Fruit fly (Drosophila melanogaster) whole organism, wandering third instar larva: ENCODE results near the gene PH4alphaNE1.

Experiments
- Abd-B ChIP-seq: fragments of >200 bp; optimal IDR thresholded peaks from 2 replicates; lab custom pipeline; 2017; ENCODE audit warnings: missing biosample characterization, missing genetic modification characterization
- CG32264 ChIP-seq: fragments of 200-800 bp; sonication (Bioruptor generic); optimal IDR thresholded peaks from 2 replicates; lab custom pipeline; 2016; ENCODE audit warnings: missing biosample characterization, missing genetic modification characterization
- CG9705 ChIP-seq: fragments of 200-800 bp; sonication (Bioruptor generic); optimal IDR thresholded peaks from 2 replicates; lab custom pipeline; 2018; ENCODE audit warnings: missing biosample characterization, mild to moderate bottlenecking, missing genetic modification characterization
- CrebA ChIP-seq: fragments of 200-800 bp; sonication (Bioruptor generic); optimal IDR thresholded peaks from 2 replicates; lab custom pipeline; 2016; ENCODE audit warnings: missing biosample characterization, mild to moderate bottlenecking, missing genetic modification characterization, borderline replicate concordance
- Dfd ChIP-seq: fragments of >200 bp; optimal IDR thresholded peaks from 2 replicates; lab custom pipeline; 2017; ENCODE audit warnings: missing biosample characterization, missing genetic modification characterization
- Dif ChIP-seq: fragments of 200-275, 200-300 bp; sonication (Bioruptor generic); optimal IDR thresholded peaks from 2 replicates; lab custom pipeline; 2018; ENCODE audit warnings: missing biosample characterization, missing genetic modification characterization; ENCODE audit not compliant: partially characterized antibody
- GATAd ChIP-seq: sonication (Bioruptor generic); optimal IDR thresholded peaks from 2 replicates; lab custom pipeline; 2016; ENCODE audit warnings: missing biosample characterization, missing genetic modification characterization
- HLH106 ChIP-seq: fragments of 200-800 bp; optimal IDR thresholded peaks from 3 replicates; lab custom pipeline; 2019; ENCODE audit warnings: missing biosample characterization, mild to moderate bottlenecking, missing genetic modification characterization, moderate library complexity
- Hnf4 ChIP-seq: fragments of 200-800 bp; sonication (Bioruptor generic); optimal IDR thresholded peaks from 2 replicates; lab custom pipeline; 2016; ENCODE audit warnings: missing biosample characterization, mild to moderate bottlenecking, missing genetic modification characterization
- Hr78 ChIP-seq: fragments of >200 bp; optimal IDR thresholded peaks from 2 replicates; lab custom pipeline; 2017; ENCODE audit warnings: missing biosample characterization, missing genetic modification characterization
- Hr83 ChIP-seq: fragments of 200-300 bp; sonication (Bioruptor generic); optimal IDR thresholded peaks from 2 replicates; lab custom pipeline; 2016; ENCODE audit warnings: missing biosample characterization, mild to moderate bottlenecking, missing genetic modification characterization, moderate library complexity; ENCODE audit not compliant: poor library complexity, severe bottlenecking
- Jra ChIP-seq: sonication (Bioruptor generic); optimal IDR thresholded peaks from 2 replicates; lab custom pipeline; 2016; ENCODE audit warnings: missing biosample characterization, missing genetic modification characterization
- Myc ChIP-seq: fragments of >200 bp; optimal IDR thresholded peaks from 2 replicates; lab custom pipeline; 2017
- N ChIP-seq: fragments of >200 bp; optimal IDR thresholded peaks from 2 replicates; lab custom pipeline; 2018; ENCODE audit warnings: missing biosample characterization, missing external identifiers, missing genetic modification characterization
- OdsH ChIP-seq: fragments of 200-800 bp; sonication (Bioruptor generic); optimal IDR thresholded peaks from 2 replicates; lab custom pipeline; 2016; ENCODE audit warnings: missing biosample characterization, mild to moderate bottlenecking, missing genetic modification characterization
- Rel ChIP-seq, 2 experiments: fragments of 200-800 bp; sonication (Bioruptor generic) in 1 of 2; optimal IDR thresholded peaks; 2 replicates in 1 of 2; 3 replicates in 1 of 2; lab custom pipeline; 2016 to 2019; ENCODE audit warnings: mild to moderate bottlenecking in 2 of 2, missing biosample characterization in 2 of 2, missing genetic modification characterization in 2 of 2, moderate library complexity in 1 of 2
- Sp1 ChIP-seq: fragments of 200-800 bp; sonication (Bioruptor generic); optimal IDR thresholded peaks from 3 replicates; lab custom pipeline; 2019; ENCODE audit warnings: missing biosample characterization, mild to moderate bottlenecking, missing genetic modification characterization, moderate library complexity
- Vsx2 ChIP-seq: fragments of 200-300, 225-300 bp; sonication (Bioruptor generic); optimal IDR thresholded peaks from 2 replicates; lab custom pipeline; 2018; ENCODE audit warnings: missing biosample characterization, missing genetic modification characterization; ENCODE audit not compliant: partially characterized antibody
- br ChIP-seq: fragments of 200-800 bp; sonication (Bioruptor generic); optimal IDR thresholded peaks from 2 replicates; lab custom pipeline; 2016; ENCODE audit warnings: missing biosample characterization, missing genetic modification characterization
- brk ChIP-seq: fragments of 200-800 bp; sonication (Bioruptor generic); optimal IDR thresholded peaks from 2 replicates; lab custom pipeline; 2016; ENCODE audit warnings: missing biosample characterization, mild to moderate bottlenecking, missing genetic modification characterization
- dl ChIP-seq, 2 experiments: fragments of 175-275, 200-275 bp in 1 of 2; fragments of 200-275 bp in 1 of 2; sonication (Bioruptor generic); optimal IDR thresholded peaks; lab custom pipeline; 2018; ENCODE audit warnings: mild to moderate bottlenecking in 2 of 2, missing biosample characterization in 2 of 2, missing genetic modification characterization in 2 of 2, moderate library complexity in 2 of 2; ENCODE audit not compliant: partially characterized antibody in 2 of 2, insufficient read depth in 1 of 2
- dmrt93B ChIP-seq: fragments of 200-800 bp; sonication (Bioruptor generic); optimal IDR thresholded peaks from 2 replicates; lab custom pipeline; 2018; ENCODE audit warnings: missing biosample characterization, mild to moderate bottlenecking, missing genetic modification characterization
- dsf ChIP-seq: sonication (Bioruptor generic); optimal IDR thresholded peaks from 2 replicates; lab custom pipeline; 2016; ENCODE audit warnings: missing biosample characterization, missing genetic modification characterization, borderline replicate concordance
- ey ChIP-seq: fragments of 200-800 bp; sonication (Bioruptor generic); optimal IDR thresholded peaks from 2 replicates; lab custom pipeline; 2016; ENCODE audit warnings: missing biosample characterization, missing genetic modification characterization
- foxo ChIP-seq, 2 experiments: fragments of 200-800 bp; sonication (Bioruptor generic); optimal IDR thresholded peaks; 2 replicates in 1 of 2; 3 replicates in 1 of 2; lab custom pipeline; 2016 to 2017; ENCODE audit warnings: missing biosample characterization in 2 of 2, missing genetic modification characterization in 2 of 2
- fru ChIP-seq: fragments of 200-800 bp; sonication (Bioruptor generic); optimal IDR thresholded peaks from 3 replicates; lab custom pipeline; 2016; ENCODE audit warnings: missing biosample characterization, mild to moderate bottlenecking, missing genetic modification characterization
- h ChIP-seq: fragments of 200-800 bp; sonication (Bioruptor generic); optimal IDR thresholded peaks from 3 replicates; lab custom pipeline; 2016; ENCODE audit warnings: missing biosample characterization, mild to moderate bottlenecking, missing genetic modification characterization
- jim ChIP-seq: fragments of 175-275, 200-325 bp; sonication (Bioruptor generic); optimal IDR thresholded peaks from 2 replicates; lab custom pipeline; 2016; ENCODE audit warnings: missing biosample characterization, mild to moderate bottlenecking, missing genetic modification characterization
- lola ChIP-seq: fragments of >200 bp; optimal IDR thresholded peaks from 2 replicates; lab custom pipeline; 2017; ENCODE audit warnings: missing biosample characterization, missing genetic modification characterization
- pan ChIP-seq: fragments of >200 bp; optimal IDR thresholded peaks from 2 replicates; lab custom pipeline; 2017
- psq ChIP-seq: fragments of 200-800 bp; sonication (Bioruptor generic); optimal IDR thresholded peaks from 3 replicates; lab custom pipeline; 2017; ENCODE audit warnings: missing biosample characterization, mild to moderate bottlenecking, missing genetic modification characterization, moderate library complexity
- rgr ChIP-seq: fragments of 200-800 bp; sonication (Bioruptor generic); optimal IDR thresholded peaks from 3 replicates; lab custom pipeline; 2016; ENCODE audit warnings: missing biosample characterization, mild to moderate bottlenecking, missing genetic modification characterization
- sage ChIP-seq: fragments of 200-800 bp; sonication (Bioruptor generic); optimal IDR thresholded peaks from 2 replicates; lab custom pipeline; 2016; ENCODE audit warnings: missing biosample characterization, mild to moderate bottlenecking, missing genetic modification characterization
- sv ChIP-seq: fragments of 200-800 bp; sonication (Bioruptor generic); optimal IDR thresholded peaks from 3 replicates; lab custom pipeline; 2016; ENCODE audit warnings: missing biosample characterization, missing genetic modification characterization
- tai ChIP-seq: sonication (Bioruptor generic); optimal IDR thresholded peaks from 2 replicates; lab custom pipeline; 2016; ENCODE audit warnings: missing biosample characterization, missing genetic modification characterization
- usp ChIP-seq: fragments of >200 bp; optimal IDR thresholded peaks from 2 replicates; lab custom pipeline; 2017; ENCODE audit warnings: missing biosample characterization, missing genetic modification characterization
- woc ChIP-seq: sonication (Bioruptor generic); optimal IDR thresholded peaks from 2 replicates; lab custom pipeline; 2016; ENCODE audit warnings: missing biosample characterization, mild to moderate bottlenecking, missing genetic modification characterization

The PH4alphaNE1 gene

dm6 chr3R:30536919-30537318, 36.8 kb upstream of the PH4alphaNE1 start:
- TF ChIP-seq woc (GFP tag; lab: Kevin White, UChicago) (no peak), h (no peak), psq (GFP tag; lab: Kevin White, UChicago) (no peak), pan (lab: Kevin White, UChicago) (no peak), rgr (GFP tag; lab: Kevin White, UChicago) (no peak), brk (GFP tag; lab: Kevin White, UChicago) (no peak), br (GFP tag; lab: Kevin White, UChicago) (no peak), dsf (GFP tag; lab: Kevin White, UChicago) (no peak), GATAd (GFP tag; lab: Kevin White, UChicago) (no peak), Sp1 (no peak), OdsH (GFP tag; lab: Kevin White, UChicago) (no peak), dl (GFP tag; optimal IDR thresholded peaks at IDR 0.05; lab: Kevin White, UChicago; ENCODE audit: insufficient read depth in 1 of 2, partially characterized antibody in 2 of 2) (no peak), Hr78 (GFP tag; lab: Kevin White, UChicago) (no peak), usp (GFP tag; lab: Kevin White, UChicago) (no peak), CG32264 (GFP tag; lab: Kevin White, UChicago) (no peak), ey (GFP tag; lab: Kevin White, UChicago) (no peak), Myc (lab: Kevin White, UChicago) (no peak)

- TF ChIP-seq HLH106 (no peak), tai (no peak), Dif (GFP tag; lab: Kevin White, UChicago) (no peak), Sp1 (no peak), foxo (GFP tag; optimal IDR thresholded peaks at IDR 0.05; lab: Kevin White, UChicago) (no peak), lola (GFP tag; lab: Kevin White, UChicago) (no peak), sv (GFP tag; lab: Kevin White, UChicago) (no peak), CrebA (GFP tag; lab: Kevin White, UChicago) (no peak), brk (GFP tag; lab: Kevin White, UChicago) (no peak), Hr83 (GFP tag; lab: Kevin White, UChicago) (no peak), pan (lab: Kevin White, UChicago) (no peak), woc (GFP tag; lab: Kevin White, UChicago) (no peak), h (no peak), GATAd (GFP tag; lab: Kevin White, UChicago) (no peak), Jra (GFP tag; lab: Kevin White, UChicago) (no peak), Myc (lab: Kevin White, UChicago) (no peak), rgr (GFP tag; lab: Kevin White, UChicago) (no peak), dsf (GFP tag; lab: Kevin White, UChicago) (no peak), Abd-B (no peak), sage (GFP tag; lab: Kevin White, UChicago) (no peak)
- TF ChIP-seq, all 38 proteins: peak for 0
Observed at dm6 chr3R:30536432-30536831, 36.3 kb upstream of the PH4alphaNE1 start.

- TF ChIP-seq Hr78 (GFP tag; lab: Kevin White, UChicago), result no peak
- TF ChIP-seq Rel (GFP tag; optimal IDR thresholded peaks at IDR 0.05; lab: Kevin White, UChicago), result no peak
- peak; percentile 28 for TF ChIP-seq Rel (tag; optimal IDR thresholded peaks at IDR 0.05; lab: Kevin White, UChicago)
- TF ChIP-seq, all 38 proteins: peak for 1
Observed at dm6 chr3R:30534444-30534843, 34.3 kb upstream of the PH4alphaNE1 start.

- no peak for TF ChIP-seq dmrt93B (GFP tag; lab: Kevin White, UChicago)
- no peak for TF ChIP-seq tai
- TF ChIP-seq Sp1, result no peak
- no peak for TF ChIP-seq Rel (GFP tag; optimal IDR thresholded peaks at IDR 0.05; lab: Kevin White, UChicago)
- TF ChIP-seq Rel (tag; optimal IDR thresholded peaks at IDR 0.05; lab: Kevin White, UChicago), result no peak
- TF ChIP-seq psq (GFP tag; lab: Kevin White, UChicago), result no peak
- no peak for TF ChIP-seq dsf (GFP tag; lab: Kevin White, UChicago)
- TF ChIP-seq Hr78 (GFP tag; lab: Kevin White, UChicago), result no peak
- TF ChIP-seq Myc (lab: Kevin White, UChicago), result no peak
- TF ChIP-seq brk (GFP tag; lab: Kevin White, UChicago), result no peak
- TF ChIP-seq CrebA (GFP tag; lab: Kevin White, UChicago), result no peak
- no peak for TF ChIP-seq CG9705 (GFP tag; lab: Kevin White, UChicago)
- TF ChIP-seq pan (lab: Kevin White, UChicago), result no peak
- no peak for TF ChIP-seq Dfd (GFP tag; lab: Kevin White, UChicago)
- TF ChIP-seq Hnf4, result no peak
- no peak for TF ChIP-seq jim (GFP tag; lab: Kevin White, UChicago)
- no peak for TF ChIP-seq CG32264 (GFP tag; lab: Kevin White, UChicago)
- no peak for TF ChIP-seq rgr (GFP tag; lab: Kevin White, UChicago)
- TF ChIP-seq Hr83 (GFP tag; lab: Kevin White, UChicago), result no peak
- peak; percentile 10 for TF ChIP-seq fru (GFP tag; lab: Kevin White, UChicago)
- TF ChIP-seq Jra (GFP tag; lab: Kevin White, UChicago), result no peak
- TF ChIP-seq sage (GFP tag; lab: Kevin White, UChicago), result no peak
- peak; percentile 28 for TF ChIP-seq HLH106
- peak; percentile 56 for TF ChIP-seq Dif (GFP tag; lab: Kevin White, UChicago)
- no peak for TF ChIP-seq N (GFP tag; lab: Kevin White, UChicago)
- TF ChIP-seq foxo (GFP tag; optimal IDR thresholded peaks at IDR 0.05; lab: Kevin White, UChicago), result peak in 1 of 2 experiments; percentile 17
- no peak for TF ChIP-seq usp (GFP tag; lab: Kevin White, UChicago)
- no peak for TF ChIP-seq Vsx2
- TF ChIP-seq Abd-B, result no peak
- peak; percentile 4 for TF ChIP-seq OdsH (GFP tag; lab: Kevin White, UChicago)
- TF ChIP-seq dl (GFP tag; optimal IDR thresholded peaks at IDR 0.05; lab: Kevin White, UChicago; ENCODE audit: insufficient read depth in 1 of 2, partially characterized antibody in 2 of 2), result peak in 1 of 2 experiments; percentile 38
Observed at dm6 chr3R:30531989-30532653, 32.0 kb upstream of the PH4alphaNE1 start, which contains the start of gene tmod. tmod (plus strand) TSS chr3R:30532607.
